Fruit fly (Drosophila melanogaster): ENCODE data around the gene CG12289.

Gene CG12289

DNA sequence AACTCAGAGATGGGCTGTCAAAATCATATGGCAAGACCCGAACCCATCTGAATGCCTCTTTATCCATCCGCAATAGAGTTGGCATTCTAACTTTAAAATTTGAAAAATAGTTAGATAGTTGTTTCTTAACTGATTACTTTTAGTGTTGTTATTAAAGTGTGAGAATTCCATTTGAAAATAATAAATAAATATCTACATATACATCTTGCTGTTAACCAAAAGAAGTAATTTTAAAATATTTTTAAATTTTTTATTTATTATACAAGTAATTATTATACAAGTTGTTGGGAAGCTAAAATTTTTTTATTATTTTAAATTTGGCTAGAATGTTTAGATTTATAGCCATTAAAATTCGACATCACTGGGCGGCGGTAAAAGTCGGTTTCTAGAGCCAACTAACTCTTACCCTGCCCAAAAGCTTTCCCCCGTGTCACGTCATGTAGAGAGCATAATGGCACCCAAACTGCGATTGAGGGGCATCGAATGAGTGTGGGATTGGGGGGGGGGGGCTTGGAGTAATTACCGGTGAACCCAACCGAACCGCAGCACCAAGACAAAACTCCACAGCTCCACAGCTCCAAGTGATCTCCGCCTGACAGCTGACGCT lies 14.7 kb downstream of the CG12289 start:
- TF ChIP-seq Sin3A (optimal IDR thresholded peaks at IDR 0.05) (no peak), Myc (optimal IDR thresholded peaks at IDR 0.05) (no peak), ttk (optimal IDR thresholded peaks at IDR 0.05) (no peak)

DNA sequence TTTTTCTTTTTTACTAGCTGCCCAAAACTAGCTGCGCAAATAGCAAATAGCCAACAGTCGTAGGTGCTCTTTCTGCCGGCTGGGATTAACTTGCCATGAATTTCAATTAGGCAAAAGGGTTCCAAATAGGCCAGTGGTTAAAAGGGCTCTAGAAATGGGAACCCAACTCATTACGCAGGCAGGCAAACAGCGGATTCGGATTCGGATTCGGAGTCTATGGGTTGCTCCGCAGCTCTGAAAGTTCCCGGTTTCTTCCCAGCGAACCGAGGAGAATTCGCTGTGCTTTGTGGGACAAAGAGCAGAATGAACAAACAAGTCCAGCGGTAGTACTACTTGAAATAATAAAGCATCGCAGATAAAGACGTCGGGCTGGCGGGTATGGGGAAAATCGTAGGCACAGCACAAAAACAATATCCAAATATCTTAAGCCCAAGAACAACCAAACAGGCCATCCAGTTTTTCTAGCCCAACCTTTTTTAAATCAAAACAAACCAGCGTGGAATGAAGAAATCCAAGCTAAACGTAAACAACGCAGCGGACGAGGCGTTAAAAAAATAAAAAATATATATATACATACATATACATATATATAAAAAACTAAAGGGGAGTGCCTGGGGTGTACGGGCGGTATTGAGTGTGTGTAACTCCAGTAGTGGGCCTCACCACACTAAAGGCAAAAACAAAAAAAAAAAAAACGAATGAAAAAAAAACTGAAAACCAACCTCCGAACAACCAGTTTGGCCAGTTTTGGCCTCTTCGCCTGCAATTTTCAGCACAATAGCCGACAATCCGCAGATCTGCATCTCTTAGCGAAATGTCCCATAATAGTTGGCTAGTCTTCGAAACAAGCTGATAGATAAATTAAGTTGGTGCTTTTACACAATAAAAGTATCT lies 16.1 kb downstream of the CG12289 start:
- TF ChIP-seq psq (optimal IDR thresholded peaks at IDR 0.05) = no peak
- no peak for TF ChIP-seq ttk (optimal IDR thresholded peaks at IDR 0.05)
- TF ChIP-seq Sin3A (optimal IDR thresholded peaks at IDR 0.05) = no peak
- no peak for TF ChIP-seq insv (optimal IDR thresholded peaks at IDR 0.05)
- TF ChIP-seq Myc (optimal IDR thresholded peaks at IDR 0.05) = no peak
- no peak for TF ChIP-seq h (optimal IDR thresholded peaks at IDR 0.05)

DNA sequence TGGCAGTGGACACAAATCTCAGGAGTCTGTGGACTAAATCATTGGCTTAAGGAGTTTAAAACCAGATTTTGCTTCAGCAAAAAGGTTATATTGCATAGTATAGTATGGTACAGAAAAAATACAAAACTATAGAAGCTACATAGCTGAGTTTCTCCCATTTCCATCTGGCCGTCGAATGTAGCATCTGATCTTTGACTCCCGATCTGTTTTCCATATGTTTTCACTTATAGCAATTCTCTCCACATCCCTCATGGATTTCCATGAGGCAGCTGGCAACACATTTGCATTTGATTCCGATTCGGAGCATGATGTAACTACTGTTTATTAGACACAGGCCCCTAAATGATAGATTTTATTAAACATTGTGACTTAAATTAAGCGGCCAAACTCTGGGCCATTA lies 17.5 kb downstream of the CG12289 start:
- no peak for TF ChIP-seq Sin3A (optimal IDR thresholded peaks at IDR 0.05)
- no peak for TF ChIP-seq h (optimal IDR thresholded peaks at IDR 0.05)
- TF ChIP-seq insv (optimal IDR thresholded peaks at IDR 0.05) = no peak
- no peak for TF ChIP-seq psq (optimal IDR thresholded peaks at IDR 0.05)
- no peak for TF ChIP-seq Myc (optimal IDR thresholded peaks at IDR 0.05)
- no peak for TF ChIP-seq ttk (optimal IDR thresholded peaks at IDR 0.05)

DNA sequence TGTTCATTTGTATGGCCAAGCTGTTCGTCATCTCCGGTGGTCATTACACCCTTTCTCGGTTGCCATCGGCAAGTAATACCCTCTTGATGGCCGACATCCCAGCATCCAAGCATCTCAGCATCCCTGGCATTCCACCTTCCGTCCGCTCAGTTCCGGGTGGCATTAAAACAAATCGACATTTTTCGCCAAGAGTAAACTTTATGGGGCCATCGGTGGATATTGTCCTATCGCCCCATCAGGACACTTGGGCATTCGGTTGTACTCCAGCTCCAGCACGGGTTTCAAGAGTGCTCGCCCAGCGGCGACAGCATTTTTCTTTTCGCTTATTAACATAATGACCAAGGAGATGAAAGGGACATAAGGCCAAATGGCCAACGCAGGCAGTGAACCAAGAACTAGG lies 18.0 kb downstream of the CG12289 start:
- no peak for TF ChIP-seq psq (optimal IDR thresholded peaks at IDR 0.05)
- TF ChIP-seq ttk (optimal IDR thresholded peaks at IDR 0.05) = no peak
- no peak for TF ChIP-seq h (optimal IDR thresholded peaks at IDR 0.05)
- TF ChIP-seq Myc (optimal IDR thresholded peaks at IDR 0.05) = no peak
- no peak for TF ChIP-seq Sin3A (optimal IDR thresholded peaks at IDR 0.05)
- TF ChIP-seq insv (optimal IDR thresholded peaks at IDR 0.05) = no peak

DNA sequence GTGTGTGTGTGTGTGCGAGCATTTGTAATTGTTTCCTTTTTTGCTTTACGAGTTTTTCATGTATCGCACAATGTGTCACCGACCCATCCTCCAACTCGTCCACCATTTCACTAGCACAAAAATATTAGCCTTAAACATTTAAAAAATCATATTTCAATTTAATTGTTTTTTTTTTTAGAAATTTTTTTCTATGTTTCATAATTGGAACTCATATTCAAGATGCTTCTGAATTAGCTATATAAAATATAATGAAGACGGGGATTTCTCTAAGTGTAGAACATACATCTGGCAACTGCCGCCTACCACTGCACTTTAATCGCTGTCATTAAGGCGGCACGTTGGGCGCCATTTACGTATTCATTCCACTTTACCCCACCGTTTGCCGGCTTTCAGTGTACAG lies 18.7 kb downstream of the CG12289 start:
- TF ChIP-seq Myc (optimal IDR thresholded peaks at IDR 0.05) = no peak
- TF ChIP-seq h (optimal IDR thresholded peaks at IDR 0.05) = no peak
- TF ChIP-seq psq (optimal IDR thresholded peaks at IDR 0.05) = no peak

DNA sequence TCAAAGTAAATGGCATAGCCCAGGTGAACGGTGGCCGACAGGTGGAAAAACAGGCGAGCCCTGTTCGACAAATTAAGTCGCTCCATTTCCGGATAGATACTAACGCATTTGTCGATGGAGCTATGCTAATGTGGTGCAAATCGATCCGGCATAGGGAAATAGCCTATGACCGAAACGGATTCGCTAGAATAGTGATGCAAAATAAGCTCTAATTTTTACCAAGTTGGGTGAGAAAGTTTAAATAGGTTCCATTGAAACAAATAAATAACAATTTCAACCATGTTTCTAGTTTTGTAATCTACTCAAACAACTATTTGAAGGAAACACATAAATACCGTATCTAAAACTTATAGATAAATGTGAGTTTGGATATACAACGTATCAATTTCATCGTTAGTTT lies 22.9 kb downstream of the CG12289 start, which contains the start of gene CG6149:
CG6149 (minus strand) TSS at position 101 of the 400 bp plus-strand sequence.
- TF ChIP-seq psq (optimal IDR thresholded peaks at IDR 0.05) (no peak), ttk (optimal IDR thresholded peaks at IDR 0.05) (no peak), insv (optimal IDR thresholded peaks at IDR 0.05) (no peak), Myc (optimal IDR thresholded peaks at IDR 0.05) (no peak), h (optimal IDR thresholded peaks at IDR 0.05) (no peak), Sin3A (optimal IDR thresholded peaks at IDR 0.05) (no peak)

DNA sequence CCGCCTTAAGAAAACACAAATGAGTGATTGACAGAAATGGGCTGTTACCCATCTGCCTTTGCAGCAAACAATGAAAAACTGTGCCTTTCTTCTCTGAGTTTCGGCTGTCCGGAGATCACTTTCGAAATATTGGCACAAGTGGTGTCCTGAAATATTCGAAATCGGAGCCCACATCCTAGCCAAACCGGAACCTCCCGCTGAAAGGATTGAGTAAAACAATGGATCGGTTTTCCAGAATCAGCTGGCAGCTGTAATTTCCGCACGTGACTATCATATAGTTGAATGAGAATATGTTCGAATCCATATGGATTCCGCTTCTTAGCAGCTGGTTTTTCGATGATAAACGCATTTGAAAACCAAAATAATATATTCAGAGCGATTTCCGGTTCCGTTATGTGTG lies 24.2 kb downstream of the CG12289 start:
- TF ChIP-seq h (optimal IDR thresholded peaks at IDR 0.05) (no peak), insv (optimal IDR thresholded peaks at IDR 0.05) (no peak), psq (optimal IDR thresholded peaks at IDR 0.05) (no peak), Myc (optimal IDR thresholded peaks at IDR 0.05) (no peak), ttk (optimal IDR thresholded peaks at IDR 0.05) (no peak), Sin3A (optimal IDR thresholded peaks at IDR 0.05) (no peak)

DNA sequence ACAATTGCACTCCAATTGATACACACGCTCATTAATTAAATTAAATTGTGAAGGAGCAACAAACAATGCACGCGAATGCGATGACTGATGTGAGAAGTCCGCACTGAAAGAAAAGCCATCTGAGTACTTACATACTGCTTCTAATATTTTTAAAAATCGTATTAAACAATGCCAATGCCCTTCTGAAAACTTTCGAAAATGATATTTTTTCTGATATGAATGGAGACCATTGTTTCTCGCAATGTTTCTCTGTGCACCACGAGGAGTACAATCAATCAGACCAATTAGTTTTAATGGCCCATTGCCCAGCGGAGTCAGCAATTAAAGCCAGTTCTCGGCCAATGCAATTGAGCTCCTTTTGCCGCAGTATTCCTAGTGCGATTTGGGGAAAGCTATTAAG lies 25.1 kb downstream of the CG12289 start:
- TF ChIP-seq Myc (optimal IDR thresholded peaks at IDR 0.05) (no peak), psq (optimal IDR thresholded peaks at IDR 0.05) (no peak), Sin3A (optimal IDR thresholded peaks at IDR 0.05) (no peak), insv (optimal IDR thresholded peaks at IDR 0.05) (no peak), h (optimal IDR thresholded peaks at IDR 0.05) (no peak), ttk (optimal IDR thresholded peaks at IDR 0.05) (no peak)

DNA sequence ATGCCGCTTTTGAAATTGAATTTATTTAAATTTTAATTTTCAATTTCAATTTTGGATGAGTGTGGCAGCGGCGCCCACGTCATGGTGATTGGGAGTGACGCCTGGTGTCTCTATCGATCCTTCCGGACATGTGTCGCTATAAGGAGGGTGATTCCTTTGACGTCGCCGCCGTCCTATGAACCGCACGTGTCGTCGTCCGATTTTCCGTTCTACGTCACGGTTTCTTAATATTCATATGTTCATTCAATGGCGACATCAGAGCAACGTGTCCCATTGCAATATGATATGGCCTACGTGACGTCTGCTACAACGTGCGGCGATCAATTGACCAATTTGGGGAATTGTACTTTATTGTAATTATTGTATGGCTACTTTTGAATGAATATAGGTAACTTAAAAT lies 25.8 kb downstream of the CG12289 start:
- TF ChIP-seq h (optimal IDR thresholded peaks at IDR 0.05) = no peak
- no peak for TF ChIP-seq Sin3A (optimal IDR thresholded peaks at IDR 0.05)
- no peak for TF ChIP-seq insv (optimal IDR thresholded peaks at IDR 0.05)
- TF ChIP-seq ttk (optimal IDR thresholded peaks at IDR 0.05) = no peak
- no peak for TF ChIP-seq psq (optimal IDR thresholded peaks at IDR 0.05)
- TF ChIP-seq Myc (optimal IDR thresholded peaks at IDR 0.05) = no peak

DNA sequence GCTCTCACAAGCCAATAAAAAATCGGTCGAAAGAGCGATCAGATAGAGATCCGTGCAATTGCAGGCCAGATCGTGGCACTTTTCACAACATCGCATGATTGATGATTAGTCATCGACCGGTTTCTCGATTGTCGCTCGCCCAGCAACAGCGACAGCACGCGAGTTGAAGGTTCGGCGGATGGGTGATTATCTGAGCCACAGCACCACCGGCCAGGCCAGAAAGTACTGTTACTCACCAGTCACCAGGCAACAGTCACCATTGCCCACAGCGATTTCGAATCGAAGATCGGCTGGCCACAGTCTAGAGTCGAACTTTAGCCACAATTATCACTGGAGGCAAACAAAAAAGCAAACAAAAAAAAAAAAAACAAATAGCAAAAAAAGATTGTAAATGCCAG lies 26.3 kb downstream of the CG12289 start:
- TF ChIP-seq ttk (optimal IDR thresholded peaks at IDR 0.05) (no peak), h (optimal IDR thresholded peaks at IDR 0.05) (no peak)

DNA sequence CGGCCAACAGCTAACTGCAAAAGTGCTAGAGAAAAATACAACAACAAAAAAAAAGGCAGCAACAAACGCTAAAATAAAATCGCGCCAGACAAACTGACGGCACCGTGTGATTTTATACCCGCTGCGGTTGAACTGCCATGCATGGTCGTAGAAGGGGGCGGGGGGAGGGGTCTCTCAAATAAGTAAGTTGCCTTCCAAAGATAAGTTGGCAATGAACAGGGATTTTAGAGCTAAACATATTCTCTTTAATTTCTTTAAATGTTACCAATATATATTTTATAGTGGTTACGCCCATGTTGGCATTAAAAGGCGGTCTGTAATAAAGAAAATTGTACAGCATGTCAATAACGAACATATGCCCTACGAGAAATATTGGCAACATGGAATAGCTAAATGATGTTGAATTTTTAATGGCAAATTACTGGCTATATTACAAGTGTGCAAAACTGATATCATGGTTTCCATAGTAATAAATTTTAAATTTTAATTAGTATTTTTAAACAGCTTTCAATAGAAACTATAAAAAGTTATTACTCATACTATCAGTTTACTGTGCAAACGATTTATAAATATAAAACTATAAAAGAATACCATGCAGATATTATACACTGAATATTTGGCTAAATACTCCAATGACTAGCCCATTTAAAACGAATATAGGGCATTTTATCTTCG lies 26.9 kb downstream of the CG12289 start:
- TF ChIP-seq psq (optimal IDR thresholded peaks at IDR 0.05) (no peak), insv (optimal IDR thresholded peaks at IDR 0.05) (no peak), ttk (optimal IDR thresholded peaks at IDR 0.05) (no peak), Myc (optimal IDR thresholded peaks at IDR 0.05) (no peak), h (optimal IDR thresholded peaks at IDR 0.05) (no peak), Sin3A (optimal IDR thresholded peaks at IDR 0.05) (no peak)

DNA sequence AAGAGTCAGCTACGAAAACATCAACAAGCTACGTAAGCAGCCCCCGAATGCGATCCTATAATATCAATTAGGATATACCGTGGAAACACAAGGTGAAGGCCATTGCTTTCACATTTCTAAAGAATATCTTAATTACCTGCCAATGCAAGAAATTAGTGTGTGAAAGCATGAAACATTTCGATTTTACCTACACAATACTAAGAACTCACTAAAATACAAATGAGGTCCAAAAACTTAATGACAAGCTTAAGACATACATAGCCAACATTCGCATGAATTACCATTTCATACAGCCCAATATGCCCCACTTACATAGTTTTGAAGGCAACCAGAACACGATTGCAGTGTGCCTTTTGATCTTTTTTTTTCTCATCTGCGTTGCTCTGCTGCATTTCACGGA lies 28.6 kb downstream of the CG12289 start:
- TF ChIP-seq h (optimal IDR thresholded peaks at IDR 0.05) (no peak), insv (optimal IDR thresholded peaks at IDR 0.05) (no peak), psq (optimal IDR thresholded peaks at IDR 0.05) (no peak), ttk (optimal IDR thresholded peaks at IDR 0.05) (no peak), Sin3A (optimal IDR thresholded peaks at IDR 0.05) (no peak), Myc (optimal IDR thresholded peaks at IDR 0.05) (no peak)

Data from Kc167 (cell line).